Worm (Caenorhabditis elegans): ENCODE data around the gene ttr-53.

Gene ttr-53

DNA sequence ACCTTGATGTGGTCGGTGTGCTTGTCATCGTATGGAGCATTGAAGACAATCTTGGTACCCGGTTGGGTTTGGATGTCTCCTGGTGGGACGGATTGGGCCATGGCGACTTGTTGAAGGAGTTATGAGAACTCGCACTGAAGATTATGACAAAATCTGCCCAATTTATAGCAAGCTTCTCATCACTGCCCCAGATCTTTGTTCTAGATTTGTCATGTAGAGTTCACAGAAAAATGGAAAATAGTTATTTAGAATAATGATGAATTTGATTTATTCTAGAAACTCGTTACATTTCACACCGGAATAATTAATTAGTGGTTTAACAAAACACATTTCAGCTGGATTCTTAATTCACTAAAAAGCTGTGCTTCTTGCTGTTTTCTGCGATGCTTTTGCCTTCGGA lies 14.2 kb upstream of the ttr-53 start, which contains the start of gene msp-38:
Gene msp-38 (minus strand): TSS at position 101 of the 400 bp plus-strand sequence.
- TF ChIP-seq ceh-13 (GFP tag; optimal IDR thresholded peaks at IDR 0.05) (no peak), hmg-4 (GFP tag; optimal IDR thresholded peaks at IDR 0.05) (no peak), ets-7 (tag; optimal IDR thresholded peaks at IDR 0.05) (no peak), tbx-37 (GFP tag; conservative IDR thresholded peaks at IDR 0.05) (no peak), flt-1 (GFP tag; IDR thresholded peaks at IDR 0.05) (no peak)

DNA sequence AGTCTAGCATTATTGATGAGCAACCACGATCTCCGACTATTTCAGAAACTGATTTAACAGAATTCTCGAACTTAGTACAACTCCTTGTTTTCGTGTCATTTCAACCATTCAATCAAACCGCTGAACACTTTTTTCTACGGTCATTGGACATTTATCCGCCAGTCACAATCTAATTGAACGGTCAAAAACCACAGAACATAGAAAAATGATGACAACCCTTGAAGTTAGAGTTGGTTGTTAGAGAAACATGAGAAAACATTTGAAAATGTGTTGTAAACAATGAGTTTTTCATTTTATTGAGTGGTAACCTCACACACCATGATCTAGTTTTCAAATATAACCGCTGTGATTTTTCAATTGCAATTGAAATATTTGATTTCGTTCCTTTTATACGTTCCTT lies 13.4 kb upstream of the ttr-53 start:
- no peak for TF ChIP-seq flt-1 (GFP tag; IDR thresholded peaks at IDR 0.05)
- TF ChIP-seq tra-4 (tag; optimal IDR thresholded peaks at IDR 0.05), result no peak
- TF ChIP-seq ets-7 (tag; optimal IDR thresholded peaks at IDR 0.05), result no peak
- TF ChIP-seq tbx-11 (GFP tag; IDR thresholded peaks at IDR 0.05), result no peak
- TF ChIP-seq hmg-4 (GFP tag; optimal IDR thresholded peaks at IDR 0.05), result no peak
- TF ChIP-seq ceh-13 (GFP tag; optimal IDR thresholded peaks at IDR 0.05), result no peak
- no peak for TF ChIP-seq tbx-37 (GFP tag; conservative IDR thresholded peaks at IDR 0.05)
- no peak for TF ChIP-seq B0310.2 (tag; optimal IDR thresholded peaks at IDR 0.05)

DNA sequence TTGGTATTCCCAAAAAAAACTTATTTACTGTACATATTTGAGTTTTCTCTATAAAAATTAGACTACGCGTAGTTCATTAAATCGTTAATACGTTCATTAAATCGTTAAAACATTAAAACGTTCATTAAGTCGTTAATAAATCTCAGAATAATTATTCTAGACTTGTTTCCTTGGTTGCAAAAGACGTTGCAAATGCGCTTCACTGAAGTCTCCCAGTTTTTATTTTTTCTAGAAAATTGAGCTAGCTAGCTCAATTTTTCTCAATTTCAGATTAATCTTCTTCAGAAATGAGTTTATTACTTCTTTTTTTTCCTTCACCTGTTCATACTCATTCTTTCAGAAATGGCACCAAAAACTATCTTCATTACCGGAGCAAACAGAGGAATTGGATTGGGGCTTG lies 12.9 kb upstream of the ttr-53 start:
- TF ChIP-seq scrt-1 (GFP tag; IDR thresholded peaks at IDR 0.05), result no peak
- no peak for TF ChIP-seq tbx-11 (GFP tag; IDR thresholded peaks at IDR 0.05)
- TF ChIP-seq tra-4 (tag; optimal IDR thresholded peaks at IDR 0.05), result no peak
- no peak for TF ChIP-seq B0310.2 (tag; optimal IDR thresholded peaks at IDR 0.05)

DNA sequence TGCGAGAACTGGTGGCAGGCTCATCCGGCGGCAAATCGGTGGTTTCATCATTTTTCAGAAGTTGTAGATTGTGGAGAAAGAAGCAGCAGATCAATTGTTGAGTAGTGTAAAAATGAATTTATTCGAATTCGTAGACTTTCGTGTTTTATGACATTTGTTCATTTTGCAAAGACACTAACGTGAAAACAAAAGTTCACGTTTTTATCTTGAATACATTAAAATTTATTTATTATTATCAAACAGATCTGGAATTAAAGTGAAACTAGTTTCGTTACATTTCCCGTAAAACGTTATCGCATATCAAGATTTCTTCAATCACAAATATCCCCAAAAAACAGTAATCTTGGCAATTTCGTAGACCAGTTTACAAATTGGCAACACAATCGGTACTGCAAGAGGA lies 11.0 kb upstream of the ttr-53 start, which contains the start of gene T14G10.8:
Gene T14G10.8 (minus strand): TSS at position 101 of the 400 bp plus-strand sequence.
- no peak for TF ChIP-seq hmg-4 (GFP tag; optimal IDR thresholded peaks at IDR 0.05)
- TF ChIP-seq ama-1 (optimal IDR thresholded peaks at IDR 0.05), result no peak
- TF ChIP-seq ceh-13 (GFP tag; optimal IDR thresholded peaks at IDR 0.05), result no peak
- no peak for TF ChIP-seq scrt-1 (GFP tag; IDR thresholded peaks at IDR 0.05)
- TF ChIP-seq tbx-37 (GFP tag; conservative IDR thresholded peaks at IDR 0.05), result no peak
- TF ChIP-seq ets-7 (tag; optimal IDR thresholded peaks at IDR 0.05), result no peak
- TF ChIP-seq sea-1 (GFP tag; conservative IDR thresholded peaks at IDR 0.05), result no peak
- TF ChIP-seq pes-1 (GFP tag; IDR thresholded peaks at IDR 0.05), result no peak
- no peak for TF ChIP-seq flt-1 (GFP tag; IDR thresholded peaks at IDR 0.05)
- TF ChIP-seq aly-1 (tag; optimal IDR thresholded peaks at IDR 0.05), result no peak
- TF ChIP-seq hmbx-1 (tag; optimal IDR thresholded peaks at IDR 0.05), result no peak
- TF ChIP-seq ceh-36 (tag; optimal IDR thresholded peaks at IDR 0.05), result no peak

DNA sequence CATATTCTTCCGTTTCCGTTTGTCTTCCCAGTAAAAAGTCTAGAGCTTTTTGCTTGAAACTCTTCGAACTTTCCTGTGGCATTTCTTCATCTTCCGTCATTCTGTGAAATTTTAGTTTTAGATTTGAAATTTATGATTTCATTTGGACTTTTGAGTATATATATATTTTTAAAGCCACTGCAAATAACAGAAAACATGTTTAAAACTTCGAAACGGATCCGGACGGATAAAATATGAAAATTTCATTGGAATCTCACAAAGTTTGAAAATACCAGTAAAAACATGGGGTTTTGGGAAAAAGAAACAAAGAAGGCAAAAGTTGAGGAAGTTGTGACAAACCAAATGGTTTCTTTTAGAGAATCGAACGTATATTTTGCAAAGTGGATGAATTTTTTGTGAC lies 8.9 kb upstream of the ttr-53 start, which contains the start of gene pigs-1:
Gene pigs-1 (minus strand): TSS at position 101 of the 400 bp plus-strand sequence.
- TF ChIP-seq ama-1 (optimal IDR thresholded peaks at IDR 0.05) (no peak), aly-1 (tag; optimal IDR thresholded peaks at IDR 0.05) (no peak)

DNA sequence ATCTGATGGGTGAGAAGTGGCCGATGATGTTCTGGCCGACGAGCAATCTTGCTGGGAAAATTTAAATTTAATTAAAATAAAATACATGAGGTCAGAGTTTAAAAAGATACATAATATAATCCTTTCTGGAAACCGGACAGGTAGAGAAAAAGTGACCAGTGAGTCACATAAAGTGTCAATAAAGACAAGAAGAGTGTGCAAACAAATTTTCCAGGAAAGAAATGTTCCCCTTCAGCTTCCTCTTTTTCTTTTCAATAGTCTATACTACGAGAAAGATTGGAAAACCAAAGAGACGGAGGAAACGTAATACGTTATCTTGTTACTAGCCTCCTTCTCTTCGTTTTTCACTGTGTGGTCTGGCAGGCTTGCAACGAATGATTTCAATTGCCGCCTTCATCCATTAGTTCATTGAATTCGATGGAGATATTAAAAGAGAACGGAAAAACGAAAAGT lies 7.3 kb upstream of the ttr-53 start, which contains the start of gene tsp-12:
Gene tsp-12 (minus strand): TSS at position 51 of the 453 bp plus-strand sequence.
- TF ChIP-seq tbx-37 (GFP tag; conservative IDR thresholded peaks at IDR 0.05), result no peak

DNA sequence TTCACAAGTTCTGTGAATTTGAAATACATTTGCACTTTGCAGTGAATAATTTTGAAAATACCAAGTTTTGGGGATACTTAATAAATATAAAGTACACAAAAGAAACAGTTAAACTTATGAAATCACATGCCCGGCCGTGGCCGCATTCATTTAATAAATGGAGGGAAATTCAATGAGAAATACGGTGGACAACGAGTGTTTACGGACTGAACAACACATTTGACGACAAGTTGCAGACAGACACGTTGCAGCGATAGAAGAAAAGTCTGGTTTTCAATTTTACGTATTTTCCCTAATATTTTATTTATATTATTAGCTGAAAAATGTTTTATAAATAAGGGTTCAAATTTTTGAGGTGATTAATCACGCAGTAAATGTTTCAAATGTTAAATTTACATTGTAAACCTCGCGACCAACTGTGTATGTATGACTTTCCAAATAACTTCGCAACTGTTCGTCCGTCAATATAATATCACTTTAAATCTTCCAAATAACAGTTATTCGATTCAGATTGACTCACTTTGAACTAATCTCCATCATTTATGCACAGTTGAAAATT lies 6.3 kb upstream of the ttr-53 start, which contains the start of gene copg-1:
Gene copg-1 (plus strand): TSS at position 509 of the 559 bp plus-strand sequence.
- TF ChIP-seq hmg-4 (GFP tag; optimal IDR thresholded peaks at IDR 0.05) (no peak), tbx-37 (GFP tag; conservative IDR thresholded peaks at IDR 0.05) (no peak), aly-1 (tag; optimal IDR thresholded peaks at IDR 0.05) (no peak), hnd-1 (tag; optimal IDR thresholded peaks at IDR 0.05) (no peak), F13C5.2 (tag; optimal IDR thresholded peaks at IDR 0.05) (no peak), sea-1 (GFP tag; conservative IDR thresholded peaks at IDR 0.05) (no peak), scrt-1 (GFP tag; IDR thresholded peaks at IDR 0.05) (no peak), ceh-36 (tag; optimal IDR thresholded peaks at IDR 0.05) (no peak), tbx-11 (GFP tag; IDR thresholded peaks at IDR 0.05) (no peak), B0310.2 (tag; optimal IDR thresholded peaks at IDR 0.05) (no peak), ets-7 (tag; optimal IDR thresholded peaks at IDR 0.05) (no peak), hmbx-1 (tag; optimal IDR thresholded peaks at IDR 0.05) (no peak), ceh-13 (GFP tag; optimal IDR thresholded peaks at IDR 0.05) (no peak), ama-1 (optimal IDR thresholded peaks at IDR 0.05) (no peak), flt-1 (GFP tag; IDR thresholded peaks at IDR 0.05) (no peak), tra-4 (tag; optimal IDR thresholded peaks at IDR 0.05) (no peak), pes-1 (GFP tag; IDR thresholded peaks at IDR 0.05) (no peak)

DNA sequence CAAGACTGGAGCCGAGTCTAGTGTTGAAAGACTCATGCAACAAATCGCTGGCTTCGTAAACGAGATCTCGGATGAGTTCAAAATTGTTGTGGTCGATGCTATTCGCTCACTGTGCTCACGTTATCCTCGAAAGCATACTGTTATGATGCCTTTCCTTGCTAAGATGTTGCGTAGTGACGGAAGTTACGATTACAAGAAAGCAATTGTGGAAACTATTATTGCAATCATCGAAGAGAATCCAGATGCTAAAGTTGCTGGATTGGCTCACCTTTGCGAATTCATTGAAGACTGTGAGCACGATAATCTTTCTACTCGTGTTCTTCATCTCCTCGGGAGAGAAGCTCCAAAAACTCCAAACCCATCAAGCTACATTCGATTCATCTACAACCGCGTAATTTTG lies 4.4 kb upstream of the ttr-53 start:
- TF ChIP-seq ets-7 (tag; optimal IDR thresholded peaks at IDR 0.05) (no peak), ceh-13 (GFP tag; optimal IDR thresholded peaks at IDR 0.05) (no peak), B0310.2 (tag; optimal IDR thresholded peaks at IDR 0.05) (no peak), flt-1 (GFP tag; IDR thresholded peaks at IDR 0.05) (no peak), hmbx-1 (tag; optimal IDR thresholded peaks at IDR 0.05) (no peak), hnd-1 (tag; optimal IDR thresholded peaks at IDR 0.05) (no peak), sea-1 (GFP tag; conservative IDR thresholded peaks at IDR 0.05) (no peak), F13C5.2 (tag; optimal IDR thresholded peaks at IDR 0.05) (no peak), tbx-11 (GFP tag; IDR thresholded peaks at IDR 0.05) (no peak), tbx-37 (GFP tag; conservative IDR thresholded peaks at IDR 0.05) (no peak), tra-4 (tag; optimal IDR thresholded peaks at IDR 0.05) (no peak), pes-1 (GFP tag; IDR thresholded peaks at IDR 0.05) (no peak), ceh-36 (tag; optimal IDR thresholded peaks at IDR 0.05) (no peak), scrt-1 (GFP tag; IDR thresholded peaks at IDR 0.05) (no peak), hmg-4 (GFP tag; optimal IDR thresholded peaks at IDR 0.05) (no peak), aly-1 (tag; optimal IDR thresholded peaks at IDR 0.05) (no peak), ama-1 (optimal IDR thresholded peaks at IDR 0.05) (no peak)
